Worm (Caenorhabditis elegans): Measurements from ENCODE around the gene clh-5.
A peak's percentile ranks its signal among the peaks of the same experiment; 100 is the strongest.

The clh-5 gene

DNA sequence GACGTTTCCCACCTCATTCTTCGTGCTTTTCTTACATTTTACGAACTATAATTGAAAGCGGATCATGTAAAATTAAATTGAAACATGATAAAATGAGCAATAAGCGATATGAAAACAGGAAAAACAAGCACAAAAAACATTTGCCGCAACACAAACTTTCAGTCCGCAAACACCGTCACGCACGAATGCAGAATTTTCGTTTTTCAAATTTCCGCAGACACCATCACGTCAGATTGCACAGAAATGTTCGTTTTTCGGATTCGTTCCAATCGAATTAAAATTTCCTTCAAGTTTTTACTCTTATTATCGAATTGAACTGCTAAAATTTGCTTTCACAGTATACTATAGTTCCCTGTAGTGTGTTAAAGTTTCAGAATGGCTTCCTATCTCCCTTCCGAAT lies 43.8 kb downstream of the clh-5 start, which contains the start of gene chmp-7 (continued):
- TF ChIP-seq madf-6 (GFP tag; IDR thresholded peaks at IDR 0.05) (peak; percentile 75), dpl-1 (GFP tag; optimal IDR thresholded peaks at IDR 0.05) (peak; percentile 86), hsf-1 (GFP tag; IDR thresholded peaks at IDR 0.05) (0 out of 2 replicates have a peak, but pooled peaks have one; percentile 57), pbrm-1 (GFP tag; IDR thresholded peaks at IDR 0.05) (peak; percentile 82), unc-130 (GFP tag; optimal IDR thresholded peaks at IDR 0.05) (peak; percentile 27), B0336.3 (GFP tag; IDR thresholded peaks at IDR 0.05) (0 out of 2 replicates have a peak, but pooled peaks have one; percentile 43), attf-5 (GFP tag; optimal IDR thresholded peaks at IDR 0.05) (peak; percentile 96), D2030.7 (GFP tag; IDR thresholded peaks at IDR 0.05) (peak; percentile 51; the same call in 1 of the 2 replicates), Y53F4B.3 (GFP tag; IDR thresholded peaks at IDR 0.05) (no peak), efl-1 (GFP tag; optimal IDR thresholded peaks at IDR 0.05) (peak; percentile 83), bed-1 (GFP tag; IDR thresholded peaks at IDR 0.05) (no peak), Y67H2A.10 (GFP tag; conservative IDR thresholded peaks at IDR 0.05) (no peak), snpc-3.4 (tag; optimal IDR thresholded peaks at IDR 0.05) (peak; percentile 54), mel-28 (tag; optimal IDR thresholded peaks at IDR 0.05; ENCODE audit: borderline replicate concordance) (no peak), nhr-120 (GFP tag; IDR thresholded peaks at IDR 0.05) (no peak), chd-7 (tag; optimal IDR thresholded peaks at IDR 0.05) (no peak), ztf-22 (GFP tag; optimal IDR thresholded peaks at IDR 0.05) (no peak), ceh-27 (GFP tag; optimal IDR thresholded peaks at IDR 0.05) (peak; percentile 60), lsl-1 (GFP tag; optimal IDR thresholded peaks at IDR 0.05) (peak; percentile 73), egl-44 (GFP tag; IDR thresholded peaks at IDR 0.05) (no peak), snpc-4 (GFP tag; optimal IDR thresholded peaks at IDR 0.05) (peak; percentile 58), snpc-4 (tag; optimal IDR thresholded peaks at IDR 0.05) (peak; percentile 27 to 80 (median 56)), F52B5.7 (tag; optimal IDR thresholded peaks at IDR 0.05) (no peak), ztf-6 (GFP tag; IDR thresholded peaks at IDR 0.05) (no peak), hmg-1.2 (GFP tag; IDR thresholded peaks at IDR 0.05) (peak; percentile 69; the same call in 1 of the 2 replicates), F55B11.4 (tag; optimal IDR thresholded peaks at IDR 0.05; ENCODE audit: borderline replicate concordance, insufficient read depth) (no peak), snpc-1.3 (tag; optimal IDR thresholded peaks at IDR 0.05; ENCODE audit: insufficient read depth) (peak; percentile 76), lsy-27 (tag; optimal IDR thresholded peaks at IDR 0.05; ENCODE audit: borderline replicate concordance, insufficient read depth) (peak; percentile 86), nhr-90 (tag; optimal IDR thresholded peaks at IDR 0.05) (no peak), Y79H2A.3 (GFP tag; conservative IDR thresholded peaks at IDR 0.05) (no peak), attf-3 (GFP tag; conservative IDR thresholded peaks at IDR 0.05) (peak; percentile 73), ceh-91 (GFP tag; IDR thresholded peaks at IDR 0.05) (peak; percentile 70), lir-1 (GFP tag; conservative IDR thresholded peaks at IDR 0.05) (0 out of 2 replicates have a peak, but pooled peaks have one; percentile 43), athp-1 (tag; optimal IDR thresholded peaks at IDR 0.05) (peak; percentile 13), F57A8.1 (GFP tag; optimal IDR thresholded peaks at IDR 0.05) (no peak), ceh-40 (GFP tag; IDR thresholded peaks at IDR 0.05) (no peak), nfyb-1 (GFP tag; IDR thresholded peaks at IDR 0.05) (peak; percentile 81), let-607 (tag; optimal IDR thresholded peaks at IDR 0.05) (peak; percentile 3 to 18), ccch-3 (GFP tag; optimal IDR thresholded peaks at IDR 0.05) (no peak), Y53G8AR.9 (GFP tag; conservative IDR thresholded peaks at IDR 0.05) (no peak), tbp1 (GFP tag; optimal IDR thresholded peaks at IDR 0.05) (peak; percentile 66), ztf-28 (GFP tag; IDR thresholded peaks at IDR 0.05) (peak; percentile 68; the same call in 1 of the 2 replicates), nhr-27 (tag; optimal IDR thresholded peaks at IDR 0.05) (no peak), madf-8 (GFP tag; conservative IDR thresholded peaks at IDR 0.05) (peak; percentile 55)
